Fruit fly (Drosophila melanogaster): Measurements from ENCODE around the gene CG46440.

The CG46440 gene

dm6 chrX:15868781-15869180 lies 11.2 kb upstream of the CG46440 start:
- TF ChIP-seq CG1620 (GFP tag; optimal IDR thresholded peaks at IDR 0.05) (no peak), CG7045 (GFP tag; optimal IDR thresholded peaks at IDR 0.05) (no peak), CG12768 (GFP tag; optimal IDR thresholded peaks at IDR 0.05) (no peak), CG5204 (GFP tag; optimal IDR thresholded peaks at IDR 0.05) (no peak), pad (GFP tag; optimal IDR thresholded peaks at IDR 0.05) (no peak), cic (GFP tag; optimal IDR thresholded peaks at IDR 0.05) (no peak), Crg-1 (GFP tag; optimal IDR thresholded peaks at IDR 0.05) (no peak), CG14711 (tag; optimal IDR thresholded peaks at IDR 0.05) (no peak), bab1 (GFP tag; optimal IDR thresholded peaks at IDR 0.05) (no peak), ovo (GFP tag; optimal IDR thresholded peaks at IDR 0.05) (no peak), Mnt (GFP tag; optimal IDR thresholded peaks at IDR 0.05) (no peak)

dm6 chrX:15867863-15868262 lies 10.2 kb upstream of the CG46440 start, which contains the start of gene Gapdh2:
TSS of gene Gapdh2 (plus strand) at chrX:15868145.
- TF ChIP-seq CG33017 (tag; optimal IDR thresholded peaks at IDR 0.05) (peak; percentile 100), CG14711 (tag; optimal IDR thresholded peaks at IDR 0.05) (peak; percentile 100), pad (GFP tag; optimal IDR thresholded peaks at IDR 0.05) (peak; percentile 98), kay (GFP tag; ENCODE audit: borderline replicate concordance) (peak; percentile 99), tj (GFP tag; optimal IDR thresholded peaks at IDR 0.05) (peak; percentile 99), cnc (optimal IDR thresholded peaks at IDR 0.05) (no peak), Crg-1 (GFP tag; optimal IDR thresholded peaks at IDR 0.05) (peak; percentile 100), CG7101 (tag; optimal IDR thresholded peaks at IDR 0.05) (peak; percentile 100), CG5204 (GFP tag; optimal IDR thresholded peaks at IDR 0.05) (peak; percentile 99), Clk (GFP tag; optimal IDR thresholded peaks at IDR 0.05) (peak; percentile 98), CG1620 (GFP tag; optimal IDR thresholded peaks at IDR 0.05) (peak; percentile 100), bab1 (GFP tag; optimal IDR thresholded peaks at IDR 0.05) (peak; percentile 100), toe (GFP tag; optimal IDR thresholded peaks at IDR 0.05) (peak; percentile 98), CG12768 (GFP tag; optimal IDR thresholded peaks at IDR 0.05) (peak; percentile 100), ovo (GFP tag; optimal IDR thresholded peaks at IDR 0.05) (peak; percentile 100), CG7045 (GFP tag; optimal IDR thresholded peaks at IDR 0.05) (peak; percentile 100), Mnt (GFP tag; optimal IDR thresholded peaks at IDR 0.05) (peak; percentile 100), Hr96 (GFP tag; optimal IDR thresholded peaks at IDR 0.05) (peak; percentile 100), cic (GFP tag; optimal IDR thresholded peaks at IDR 0.05) (peak; percentile 98), CG11617 (GFP tag; optimal IDR thresholded peaks at IDR 0.05) (peak; percentile 100)

- TF ChIP-seq cic (GFP tag; optimal IDR thresholded peaks at IDR 0.05) (peak; percentile 3), bab1 (GFP tag; optimal IDR thresholded peaks at IDR 0.05) (peak; percentile 29), kay (GFP tag; ENCODE audit: borderline replicate concordance) (peak; percentile 78), CG11617 (GFP tag; optimal IDR thresholded peaks at IDR 0.05) (no peak), CG12768 (GFP tag; optimal IDR thresholded peaks at IDR 0.05) (no peak), CG1620 (GFP tag; optimal IDR thresholded peaks at IDR 0.05) (no peak), CG14711 (tag; optimal IDR thresholded peaks at IDR 0.05) (peak; percentile 11)
These were observed 9.3 kb upstream of the CG46440 start for dm6 chrX:15866799-15867412.

dm6 chrX:15866032-15866431 lies 8.4 kb upstream of the CG46440 start:
- TF ChIP-seq kay (GFP tag; ENCODE audit: borderline replicate concordance) = peak; percentile 60
- no peak for TF ChIP-seq CG7045 (GFP tag; optimal IDR thresholded peaks at IDR 0.05)

dm6 chrX:15860479-15860878 lies 2.9 kb upstream of the CG46440 start:
- peak; percentile 31 for TF ChIP-seq CG7101 (tag; optimal IDR thresholded peaks at IDR 0.05)
- TF ChIP-seq CG11617 (GFP tag; optimal IDR thresholded peaks at IDR 0.05) = peak; percentile 76
- peak; percentile 64 for TF ChIP-seq cic (GFP tag; optimal IDR thresholded peaks at IDR 0.05)
- no peak for TF ChIP-seq cnc (optimal IDR thresholded peaks at IDR 0.05)
- no peak for TF ChIP-seq Crg-1 (GFP tag; optimal IDR thresholded peaks at IDR 0.05)
- peak; percentile 76 for TF ChIP-seq pad (GFP tag; optimal IDR thresholded peaks at IDR 0.05)
- TF ChIP-seq bab1 (GFP tag; optimal IDR thresholded peaks at IDR 0.05) = peak; percentile 45
- peak; percentile 95 for TF ChIP-seq Mnt (GFP tag; optimal IDR thresholded peaks at IDR 0.05)
- peak; percentile 8 for TF ChIP-seq CG7045 (GFP tag; optimal IDR thresholded peaks at IDR 0.05)
- TF ChIP-seq ovo (GFP tag; optimal IDR thresholded peaks at IDR 0.05) = peak; percentile 17
- peak; percentile 88 for TF ChIP-seq tj (GFP tag; optimal IDR thresholded peaks at IDR 0.05)
- peak; percentile 32 for TF ChIP-seq toe (GFP tag; optimal IDR thresholded peaks at IDR 0.05)
- peak; percentile 28 for TF ChIP-seq CG12768 (GFP tag; optimal IDR thresholded peaks at IDR 0.05)
- TF ChIP-seq CG14711 (tag; optimal IDR thresholded peaks at IDR 0.05) = no peak
- no peak for TF ChIP-seq CG5204 (GFP tag; optimal IDR thresholded peaks at IDR 0.05)
- no peak for TF ChIP-seq CG33017 (tag; optimal IDR thresholded peaks at IDR 0.05)

dm6 chrX:15859869-15860268 lies 2.2 kb upstream of the CG46440 start, which contains the start of gene Gbeta13F:
TSS of gene Gbeta13F (plus strand) at chrX:15860115.
- TF ChIP-seq CG7045 (GFP tag; optimal IDR thresholded peaks at IDR 0.05) = no peak
- TF ChIP-seq CG7101 (tag; optimal IDR thresholded peaks at IDR 0.05) = no peak
- no peak for TF ChIP-seq cic (GFP tag; optimal IDR thresholded peaks at IDR 0.05)
- no peak for TF ChIP-seq tj (GFP tag; optimal IDR thresholded peaks at IDR 0.05)
- peak; percentile 4 for TF ChIP-seq CG14711 (tag; optimal IDR thresholded peaks at IDR 0.05)
- TF ChIP-seq CG1620 (GFP tag; optimal IDR thresholded peaks at IDR 0.05) = peak; percentile 42
- TF ChIP-seq cnc (optimal IDR thresholded peaks at IDR 0.05) = no peak
- peak; percentile 43 for TF ChIP-seq bab1 (GFP tag; optimal IDR thresholded peaks at IDR 0.05)
- TF ChIP-seq ovo (GFP tag; optimal IDR thresholded peaks at IDR 0.05) = peak; percentile 10
